Worm (Caenorhabditis elegans): Measurements from ENCODE around the gene npax-3.

- TF ChIP-seq him-1 (tag; optimal IDR thresholded peaks at IDR 0.05) (no peak), W03F9.2 (tag; optimal IDR thresholded peaks at IDR 0.05) (no peak)
These were observed 28.0 kb upstream of the npax-3 start for ce11 chrIV:10855946-10856345.

Measured in whole organism, L4/young adult.